Fruit fly (Drosophila melanogaster): ENCODE results near the gene Las.
A peak's percentile ranks its signal among the peaks of the same experiment; 100 is the strongest.

Gene Las

dm6 chr3L:20452813-20453682 lies 20.9 kb upstream of the Las start, which contains the start of gene CG5199 (continued):
- no peak for TF ChIP-seq abd-A (tag; optimal IDR thresholded peaks at IDR 0.05)
- peak; percentile 46; the same call in 1 of the 2 replicates for TF ChIP-seq H2.0 (GFP tag; IDR thresholded peaks at IDR 0.05)
- no peak for TF ChIP-seq CG11247 (GFP tag; IDR thresholded peaks at IDR 0.05)
- peak; percentile 26; the same call in 1 of the 2 replicates for TF ChIP-seq Dref (GFP tag; IDR thresholded peaks at IDR 0.05)
- TF ChIP-seq HHEX (GFP tag; optimal IDR thresholded peaks at IDR 0.05) = peak; percentile 52
- TF ChIP-seq ap (GFP tag; IDR thresholded peaks at IDR 0.05) = 0 out of 2 replicates have a peak, but pooled peaks have one; percentile 24
- peak; percentile 77 for TF ChIP-seq bcd (GFP tag; optimal IDR thresholded peaks at IDR 0.05)
- peak; percentile 80 for TF ChIP-seq row (GFP tag; IDR thresholded peaks at IDR 0.05)
- TF ChIP-seq vfl (GFP tag; optimal IDR thresholded peaks at IDR 0.05) = no peak
- no peak for TF ChIP-seq CG12744 (GFP tag; optimal IDR thresholded peaks at IDR 0.05)
- no peak for TF ChIP-seq sr (GFP tag; IDR thresholded peaks at IDR 0.05)
- TF ChIP-seq Mrtf (GFP tag; IDR thresholded peaks at IDR 0.05) = peak; percentile 68; the same call in 2 of the 3 replicates
- peak; percentile 57; the same call in 1 of the 3 replicates for TF ChIP-seq hb (GFP tag; IDR thresholded peaks at IDR 0.05; ENCODE audit: partially characterized antibody)
- TF ChIP-seq chm (GFP tag; IDR thresholded peaks at IDR 0.05) = no peak
- TF ChIP-seq CG4424 (GFP tag; optimal IDR thresholded peaks at IDR 0.05) = peak; percentile 78
- TF ChIP-seq schlank (tag; optimal IDR thresholded peaks at IDR 0.05) = no peak
- TF ChIP-seq Sin3A (optimal IDR thresholded peaks at IDR 0.05) = peak; percentile 58
- TF ChIP-seq CG18619 (GFP tag; optimal IDR thresholded peaks at IDR 0.05) = peak; percentile 55
- no peak for TF ChIP-seq CG4854 (GFP tag; optimal IDR thresholded peaks at IDR 0.05)
- TF ChIP-seq CG4617 (GFP tag; optimal IDR thresholded peaks at IDR 0.05; ENCODE audit: borderline replicate concordance) = peak; percentile 48
- TF ChIP-seq CG3407 (GFP tag; optimal IDR thresholded peaks at IDR 0.05) = no peak
- TF ChIP-seq CG2712 (tag; optimal IDR thresholded peaks at IDR 0.05) = peak; percentile 85
- peak; percentile 77 for TF ChIP-seq CG12659 (GFP tag; optimal IDR thresholded peaks at IDR 0.05)
- TF ChIP-seq Dip3 (GFP tag; optimal IDR thresholded peaks at IDR 0.05) = peak; percentile 24
- no peak for TF ChIP-seq Oaz (GFP tag; IDR thresholded peaks at IDR 0.05)
- TF ChIP-seq Mad (GFP tag; optimal IDR thresholded peaks at IDR 0.05) = no peak
- TF ChIP-seq CG6765 (GFP tag; optimal IDR thresholded peaks at IDR 0.05) = peak; percentile 58
- peak; percentile 53; the same call in 1 of the 2 replicates for TF ChIP-seq ssp (GFP tag; IDR thresholded peaks at IDR 0.05)
- peak; percentile 33 for TF ChIP-seq gfzf (GFP tag; optimal IDR thresholded peaks at IDR 0.05)
- no peak for TF ChIP-seq CG14050 (GFP tag; IDR thresholded peaks at IDR 0.05)
- TF ChIP-seq CG8924 (tag; optimal IDR thresholded peaks at IDR 0.05) = peak; percentile 80
- TF ChIP-seq CG11085 (GFP tag; IDR thresholded peaks at IDR 0.05) = 0 out of 2 replicates have a peak, but pooled peaks have one; percentile 45
- TF ChIP-seq sna (GFP tag; IDR thresholded peaks at IDR 0.05; ENCODE audit: partially characterized antibody) = peak; percentile 60; the same call in 1 of the 2 replicates
- TF ChIP-seq dmrt11E (tag; optimal IDR thresholded peaks at IDR 0.05) = peak; percentile 82
- TF ChIP-seq CG16813 (GFP tag; IDR thresholded peaks at IDR 0.05; ENCODE audit: partially characterized antibody) = peak; percentile 89
- peak; percentile 79 for TF ChIP-seq tin (GFP tag; optimal IDR thresholded peaks at IDR 0.05)
- peak; percentile 61; the same call in 3 of the 4 replicates for TF ChIP-seq Gug (GFP tag; IDR thresholded peaks at IDR 0.05)
- TF ChIP-seq CG1024 (GFP tag; IDR thresholded peaks at IDR 0.05) = no peak
- peak; percentile 67 for TF ChIP-seq CG4820 (GFP tag; optimal IDR thresholded peaks at IDR 0.05)
- peak; percentile 69 for TF ChIP-seq Sox100B (GFP tag; optimal IDR thresholded peaks at IDR 0.05)
- no peak for TF ChIP-seq CG16779 (GFP tag; IDR thresholded peaks at IDR 0.05)
- TF ChIP-seq maf-S (GFP tag; optimal IDR thresholded peaks at IDR 0.05) = peak; percentile 4
- peak; percentile 25 for TF ChIP-seq Jarid2 (GFP tag; optimal IDR thresholded peaks at IDR 0.05)
- TF ChIP-seq eve (GFP tag; optimal IDR thresholded peaks at IDR 0.05) = no peak
- no peak for TF ChIP-seq CG9876 (GFP tag; optimal IDR thresholded peaks at IDR 0.05)
- peak; percentile 32; the same call in 2 of the 3 replicates for TF ChIP-seq B-H1 (GFP tag; IDR thresholded peaks at IDR 0.05)
- peak; percentile 72 for TF ChIP-seq CG9437 (GFP tag; optimal IDR thresholded peaks at IDR 0.05)
- peak; percentile 31 for TF ChIP-seq Tbp (GFP tag; optimal IDR thresholded peaks at IDR 0.05)
- TF ChIP-seq Blimp-1 (GFP tag; optimal IDR thresholded peaks at IDR 0.05) = peak; percentile 61

Data from whole organism, embryonic.